Worm (Caenorhabditis elegans) whole organism, young adult: ENCODE measurements around the gene mrg-1.
A peak's percentile ranks its signal among the peaks of the same experiment; 100 is the strongest.

Source experiments
- B0261.1 ChIP-seq: sonication (generic microtip); optimal IDR thresholded peaks from 2 replicates; lab custom pipeline; 2016; ENCODE audit warnings: mild to moderate bottlenecking, missing genetic modification characterization, moderate library complexity, missing compliant biosample characterization
- F55B11.4 ChIP-seq: sonication (generic microtip); optimal IDR thresholded peaks from 2 replicates; lab custom pipeline; 2016; ENCODE audit warnings: missing compliant biosample characterization, missing genetic modification characterization, borderline replicate concordance; ENCODE audit not compliant: insufficient read depth
- K11D2.4 ChIP-seq: fragments of 200-800 bp; sonication (Bioruptor generic); IDR thresholded peaks from 2 replicates; pipeline ENCODE4 v1.3.6; 2022; ENCODE audit warnings: missing genetic modification reagents, missing genetic modification characterization, missing compliant biosample characterization
- K12H6.12 ChIP-seq: fragments of 200-800 bp; sonication (Bioruptor generic); optimal IDR thresholded peaks from 2 replicates; lab custom pipeline; 2018; ENCODE audit warnings: mild to moderate bottlenecking, missing genetic modification characterization, missing compliant biosample characterization
- T07F8.4 ChIP-seq: sonication (generic microtip); optimal IDR thresholded peaks from 2 replicates; lab custom pipeline; 2016; ENCODE audit warnings: mild to moderate bottlenecking, missing genetic modification characterization, moderate library complexity, missing compliant biosample characterization
- Y53F4B.3 ChIP-seq: fragments of 200-800 bp; sonication (Bioruptor generic); IDR thresholded peaks from 2 replicates; pipeline ENCODE4 v1.3.6; 2022; ENCODE audit warnings: missing genetic modification reagents, missing genetic modification characterization, missing compliant biosample characterization
- Y53G8AR.9 ChIP-seq: fragments of 200-800 bp; sonication (Bioruptor generic); conservative IDR thresholded peaks from 2 replicates; pipeline ENCODE4 v1.3.6; 2022; ENCODE audit warnings: missing genetic modification reagents, missing genetic modification characterization, missing compliant biosample characterization
- ama-1 ChIP-seq, 3 experiments: fragments of 150-350 bp in 1 of 3; sonication (generic microtip) in 2 of 3; optimal IDR thresholded peaks; 2 replicates each; lab custom pipeline; 2014 to 2018; ENCODE audit warnings: missing biosample characterization in 2 of 3, missing genetic modification characterization in 2 of 3, missing genetic modification reagents in 2 of 3
- aptf-2 ChIP-seq: fragments of 200-800 bp; sonication (Bioruptor generic); conservative IDR thresholded peaks from 2 replicates; pipeline ENCODE4 v1.3.6; 2022; ENCODE audit warnings: missing genetic modification reagents, missing genetic modification characterization, missing compliant biosample characterization
- athp-1 ChIP-seq: sonication (generic microtip); optimal IDR thresholded peaks from 2 replicates; lab custom pipeline; 2017; ENCODE audit warnings: mild to moderate bottlenecking, missing genetic modification characterization, missing compliant biosample characterization
- attf-5 ChIP-seq: fragments of 200-800 bp; sonication (Bioruptor generic); optimal IDR thresholded peaks from 2 replicates; lab custom pipeline; 2018; ENCODE audit warnings: mild to moderate bottlenecking, missing genetic modification characterization, missing compliant biosample characterization
- attf-6 ChIP-seq: fragments of 200-800 bp; sonication (Bioruptor generic); IDR thresholded peaks from 2 replicates; pipeline ENCODE4 v1.3.6; 2022; ENCODE audit warnings: missing genetic modification reagents, missing genetic modification characterization, missing compliant biosample characterization
- bed-1 ChIP-seq: fragments of 200-800 bp; sonication (Bioruptor generic); IDR thresholded peaks from 2 replicates; pipeline ENCODE4 v1.3.6; 2022; ENCODE audit warnings: missing genetic modification reagents, missing genetic modification characterization, missing compliant biosample characterization
- bed-2 ChIP-seq: fragments of 200-800 bp; sonication (Bioruptor generic); IDR thresholded peaks from 2 replicates; pipeline ENCODE4 v1.3.6; 2022; ENCODE audit warnings: missing genetic modification reagents, missing genetic modification characterization, missing compliant biosample characterization
- ccch-3 ChIP-seq: fragments of 200-800 bp; sonication (Bioruptor generic); optimal IDR thresholded peaks from 2 replicates; lab custom pipeline; 2018; ENCODE audit warnings: mild to moderate bottlenecking, missing genetic modification characterization, missing compliant biosample characterization
- cebp-1 ChIP-seq, 2 experiments: fragments of 200-800 bp in 1 of 2; sonication (Bioruptor generic) in 1 of 2; sonication (generic microtip) in 1 of 2; IDR thresholded peaks in 1 of 2; optimal IDR thresholded peaks in 1 of 2; 2 replicates each; pipeline versions ENCODE4 v1.3.6 to Lab custom; 2017 to 2022; ENCODE audit warnings: missing compliant biosample characterization in 2 of 2, missing genetic modification characterization in 2 of 2, mild to moderate bottlenecking in 1 of 2, missing genetic modification reagents in 1 of 2, moderate library complexity in 1 of 2
- cebp-2 ChIP-seq: fragments of 200-800 bp; sonication (Bioruptor generic); IDR thresholded peaks from 2 replicates; pipeline ENCODE4 v1.3.6; 2022; ENCODE audit warnings: missing genetic modification characterization, missing compliant biosample characterization
- ceh-58 ChIP-seq: fragments of 200-800 bp; sonication (Bioruptor generic); IDR thresholded peaks from 2 replicates; pipeline ENCODE4 v1.3.6; 2022; ENCODE audit warnings: missing genetic modification characterization, missing compliant biosample characterization
- ceh-91 ChIP-seq: fragments of 200-800 bp; sonication (Bioruptor generic); IDR thresholded peaks from 2 replicates; pipeline ENCODE4 v1.3.6; 2022; ENCODE audit warnings: missing genetic modification reagents, missing genetic modification characterization, missing compliant biosample characterization
- chd-7 ChIP-seq: sonication (generic microtip); optimal IDR thresholded peaks from 2 replicates; lab custom pipeline; 2016; ENCODE audit warnings: mild to moderate bottlenecking, missing genetic modification characterization, moderate library complexity, missing compliant biosample characterization
- dpff-1 ChIP-seq: sonication (generic microtip); optimal IDR thresholded peaks from 2 replicates; lab custom pipeline; 2017; ENCODE audit warnings: mild to moderate bottlenecking, missing genetic modification characterization, missing compliant biosample characterization
- egl-44 ChIP-seq: fragments of 200-800 bp; sonication (Bioruptor generic); IDR thresholded peaks from 2 replicates; pipeline ENCODE4 v1.3.6; 2022; ENCODE audit warnings: missing genetic modification reagents, missing genetic modification characterization, missing compliant biosample characterization
- hmg-20 ChIP-seq: fragments of 200-800 bp; sonication (Bioruptor generic); IDR thresholded peaks from 2 replicates; pipeline ENCODE4 v1.3.6; 2022; ENCODE audit warnings: missing genetic modification reagents, missing genetic modification characterization, missing compliant biosample characterization
- hsf-1 ChIP-seq: fragments of 200-800 bp; sonication (Bioruptor generic); IDR thresholded peaks from 2 replicates; pipeline ENCODE4 v1.3.6; 2022; ENCODE audit warnings: missing genetic modification reagents, missing genetic modification characterization, missing compliant biosample characterization
- let-607 ChIP-seq, 2 experiments: fragments of 200-800 bp in 1 of 2; sonication (Bioruptor generic) in 1 of 2; sonication (generic microtip) in 1 of 2; optimal IDR thresholded peaks; 2 replicates each; lab custom pipeline; 2016 to 2018; ENCODE audit warnings: mild to moderate bottlenecking in 2 of 2, missing compliant biosample characterization in 2 of 2, missing genetic modification characterization in 2 of 2, moderate library complexity in 2 of 2, missing genotype in 1 of 2
- lin-35 ChIP-seq, 3 experiments: fragments of 150-350 bp in 2 of 3; sonication (generic microtip) in 1 of 3; optimal IDR thresholded peaks; 2 replicates each; lab custom pipeline; 2014 to 2018; ENCODE audit warnings: missing biosample characterization in 3 of 3, missing genetic modification characterization in 3 of 3, missing genetic modification reagents in 3 of 3
- lsl-1 ChIP-seq: fragments of 200-800 bp; sonication (Bioruptor generic); optimal IDR thresholded peaks from 2 replicates; lab custom pipeline; 2018; ENCODE audit warnings: mild to moderate bottlenecking, missing genetic modification characterization, moderate library complexity, missing compliant biosample characterization
- lsy-27 ChIP-seq: sonication (generic microtip); optimal IDR thresholded peaks from 2 replicates; lab custom pipeline; 2017; ENCODE audit warnings: missing genetic modification characterization, mild to moderate bottlenecking, missing compliant biosample characterization, antibody characterized with exemption, missing genotype, borderline replicate concordance; ENCODE audit not compliant: insufficient read depth
- madf-8 ChIP-seq: fragments of 200-800 bp; sonication (Bioruptor generic); conservative IDR thresholded peaks from 2 replicates; pipeline ENCODE4 v1.3.6; 2022; ENCODE audit warnings: missing genetic modification reagents, missing genetic modification characterization, missing compliant biosample characterization
- mxl-1 ChIP-seq: sonication (generic microtip); optimal IDR thresholded peaks from 2 replicates; lab custom pipeline; 2016; ENCODE audit warnings: missing genetic modification characterization, missing compliant biosample characterization
- nfyb-1 ChIP-seq: fragments of 200-800 bp; sonication (Bioruptor generic); IDR thresholded peaks from 2 replicates; pipeline ENCODE4 v1.3.6; 2022; ENCODE audit warnings: missing genetic modification reagents, missing genetic modification characterization, missing compliant biosample characterization
- nhr-179 ChIP-seq: sonication (generic microtip); optimal IDR thresholded peaks from 2 replicates; lab custom pipeline; 2016; ENCODE audit warnings: mild to moderate bottlenecking, missing genetic modification characterization, missing compliant biosample characterization
- nhr-80 ChIP-seq: sonication (generic microtip); optimal IDR thresholded peaks from 2 replicates; lab custom pipeline; 2016; ENCODE audit warnings: missing genetic modification characterization, missing compliant biosample characterization
- rcor-1 ChIP-seq: fragments of 200-800 bp; sonication (Bioruptor generic); IDR thresholded peaks from 2 replicates; pipeline ENCODE4 v1.3.6; 2022; ENCODE audit warnings: missing genetic modification reagents, missing genetic modification characterization, missing compliant biosample characterization
- snpc-4 ChIP-seq, 5 experiments: fragments of 150-350 bp in 1 of 5; sonication (generic microtip) in 4 of 5; optimal IDR thresholded peaks; 2 replicates each; lab custom pipeline; 2014 to 2018; ENCODE audit warnings: missing genetic modification characterization in 5 of 5, missing biosample characterization in 3 of 5, antibody characterized with exemption in 2 of 5, mild to moderate bottlenecking in 2 of 5, missing compliant biosample characterization in 2 of 5, missing genotype in 2 of 5, moderate library complexity in 2 of 5, missing genetic modification reagents in 1 of 5
- somi-1 ChIP-seq: fragments of 200-800 bp; sonication (Bioruptor generic); optimal IDR thresholded peaks from 2 replicates; lab custom pipeline; 2018; ENCODE audit warnings: mild to moderate bottlenecking, missing genetic modification characterization, missing compliant biosample characterization
- tbp1 ChIP-seq: fragments of 200-800 bp; sonication (Bioruptor generic); optimal IDR thresholded peaks from 2 replicates; lab custom pipeline; 2018; ENCODE audit warnings: mild to moderate bottlenecking, missing genetic modification characterization, missing compliant biosample characterization
- tlf-1 ChIP-seq: fragments of 200-800 bp; sonication (Bioruptor generic); optimal IDR thresholded peaks from 2 replicates; lab custom pipeline; 2018; ENCODE audit warnings: mild to moderate bottlenecking, missing genetic modification characterization, missing compliant biosample characterization
- unc-62 ChIP-seq: fragments of 150-350 bp; optimal IDR thresholded peaks from 2 replicates; lab custom pipeline; 2014; ENCODE audit warnings: missing biosample characterization, missing genetic modification reagents, missing genetic modification characterization
- zfh-2 ChIP-seq: fragments of 200-800 bp; sonication (Bioruptor generic); conservative IDR thresholded peaks from 2 replicates; pipeline ENCODE4 v1.3.6; 2022; ENCODE audit warnings: missing genetic modification reagents, missing genetic modification characterization, missing compliant biosample characterization
- ztf-18 ChIP-seq: sonication (generic microtip); optimal IDR thresholded peaks from 2 replicates; lab custom pipeline; 2016; ENCODE audit warnings: missing genotype, mild to moderate bottlenecking, missing genetic modification characterization, missing compliant biosample characterization
- ztf-25 ChIP-seq: fragments of 200-800 bp; sonication (Bioruptor generic); IDR thresholded peaks from 2 replicates; pipeline ENCODE4 v1.3.6; 2022; ENCODE audit warnings: missing genetic modification reagents, missing genetic modification characterization, missing compliant biosample characterization
- ztf-3 ChIP-seq: fragments of 200-800 bp; sonication (Bioruptor generic); optimal IDR thresholded peaks from 2 replicates; lab custom pipeline; 2018; ENCODE audit warnings: mild to moderate bottlenecking, missing genetic modification characterization, missing compliant biosample characterization
- ztf-6 ChIP-seq: fragments of 200-800 bp; sonication (Bioruptor generic); IDR thresholded peaks from 2 replicates; pipeline ENCODE4 v1.3.6; 2022; ENCODE audit warnings: missing genetic modification reagents, missing genetic modification characterization, missing compliant biosample characterization

The mrg-1 gene

DNA sequence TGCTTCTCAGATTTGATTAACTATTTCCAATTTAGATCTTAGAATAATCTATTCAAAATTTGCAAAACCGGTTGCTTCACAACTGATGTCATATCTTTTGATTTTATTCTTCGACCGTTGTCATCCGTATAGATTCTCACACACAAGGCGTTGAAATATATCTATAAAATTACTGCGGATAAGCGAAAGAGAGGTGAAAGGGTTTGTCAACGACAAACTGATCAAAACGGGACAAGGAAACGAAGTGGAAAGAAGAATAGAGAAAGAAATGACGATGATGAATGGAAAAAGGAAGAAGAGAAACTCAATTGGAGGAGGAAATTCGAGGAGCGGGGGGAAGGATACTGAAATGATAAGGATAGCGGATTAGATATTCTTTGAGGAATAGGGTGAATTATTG is 23.4 kb downstream of the mrg-1 start:
- TF ChIP-seq ama-1 (optimal IDR thresholded peaks at IDR 0.05; lab: Kevin White, UChicago) (no peak), ama-1 (GFP tag; optimal IDR thresholded peaks at IDR 0.05; lab: Kevin White, UChicago) (no peak), hmg-20 (GFP tag; lab: Robert Waterston, UW) (no peak), lsy-27 (no peak), ceh-58 (no peak), tbp1 (no peak), ztf-3 (GFP tag; lab: Kevin White, UChicago) (no peak), rcor-1 (no peak)

DNA sequence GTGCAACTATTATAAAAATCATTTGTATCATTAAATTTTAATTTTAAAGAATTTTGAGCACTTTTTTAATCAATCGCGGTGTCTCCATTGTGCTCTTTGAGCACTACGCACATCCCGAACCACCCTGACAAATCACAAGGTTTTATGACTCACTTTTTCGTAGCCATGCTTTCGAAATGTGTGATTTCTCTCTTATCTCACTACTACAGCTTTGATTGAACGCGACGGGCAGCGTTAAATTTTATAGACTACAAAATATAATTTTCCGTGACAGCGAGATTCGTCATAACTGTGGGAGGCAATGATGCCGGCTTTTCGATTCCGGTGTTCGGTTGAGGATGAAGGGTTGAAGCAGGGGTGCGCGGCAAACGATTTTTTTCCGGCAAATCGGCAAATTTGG is 24.8 kb downstream of the mrg-1 start:
- TF ChIP-seq ztf-6 (GFP tag; lab: Robert Waterston, UW) (no peak), aptf-2 (GFP tag; lab: Robert Waterston, UW) (no peak), K12H6.12 (no peak), nfyb-1 (GFP tag; lab: Robert Waterston, UW) (0 out of 2 replicates have a peak, but pooled peaks have one; percentile 24), bed-1 (GFP tag; lab: Robert Waterston, UW) (no peak), ceh-58 (no peak), dpff-1 (tag; lab: Kevin White, UChicago) (no peak), B0261.1 (tag; lab: Kevin White, UChicago) (no peak), cebp-1 (GFP tag; IDR thresholded peaks at IDR 0.05; lab: Robert Waterston, UW) (no peak), cebp-1 (tag; optimal IDR thresholded peaks at IDR 0.05; lab: Kevin White, UChicago) (peak; percentile 40), ama-1 (optimal IDR thresholded peaks at IDR 0.05; lab: Kevin White, UChicago) (no peak), ama-1 (GFP tag; optimal IDR thresholded peaks at IDR 0.05; lab: Kevin White, UChicago) (no peak), nhr-80 (tag; lab: Kevin White, UChicago) (peak; percentile 69), let-607 (tag; optimal IDR thresholded peaks at IDR 0.05; lab: Kevin White, UChicago) (peak in 1 of 2 experiments; percentile 18)

DNA sequence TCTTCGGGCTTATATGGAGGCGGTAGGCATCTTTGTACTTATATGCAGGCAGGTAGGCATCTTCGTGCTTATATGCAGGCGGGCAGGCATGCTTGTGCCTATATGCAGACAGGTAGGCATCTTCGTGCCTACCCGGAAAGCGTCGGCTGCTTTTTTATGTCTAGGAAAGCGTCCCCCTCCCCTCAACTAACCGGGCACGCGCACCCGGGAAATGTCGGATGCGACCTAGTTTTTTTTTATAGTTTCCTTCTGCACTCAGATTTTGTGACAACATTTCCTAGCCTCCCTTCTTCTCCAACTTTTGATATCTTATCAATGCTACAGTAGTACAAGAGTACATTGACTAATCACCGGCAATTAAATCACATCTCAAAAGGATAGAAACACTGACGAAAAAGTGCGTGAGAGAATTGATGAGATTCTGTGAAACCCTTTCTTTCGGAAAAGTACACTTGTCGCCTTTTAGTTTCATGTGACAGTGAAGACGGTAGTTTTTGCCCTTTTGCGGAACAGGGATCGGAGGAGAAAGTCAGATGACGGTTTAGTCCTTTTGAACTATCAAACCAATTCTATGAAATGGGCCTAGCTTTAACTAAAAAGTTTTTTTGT is 25.4 kb downstream of the mrg-1 start:
- TF ChIP-seq nhr-179 (no peak), T07F8.4 (tag; lab: Kevin White, UChicago) (no peak), cebp-2 (0 out of 2 replicates have a peak, but pooled peaks have one; percentile 1), chd-7 (tag; lab: Kevin White, UChicago) (no peak), Y53G8AR.9 (GFP tag; lab: Robert Waterston, UW) (no peak), F55B11.4 (tag; lab: Kevin White, UChicago) (no peak), ztf-25 (GFP tag; lab: Robert Waterston, UW) (0 out of 2 replicates have a peak, but pooled peaks have one; percentile 22), ztf-18 (tag; lab: Kevin White, UChicago) (no peak), athp-1 (tag; lab: Kevin White, UChicago) (no peak), attf-6 (GFP tag; lab: Robert Waterston, UW) (no peak), unc-62 (no peak), egl-44 (GFP tag; lab: Robert Waterston, UW) (no peak), zfh-2 (GFP tag; lab: Robert Waterston, UW) (no peak; the same call in 1 of the 2 replicates), lin-35 (GFP tag; optimal IDR thresholded peaks at IDR 0.05; lab: Kevin White, UChicago) (no peak), Y53F4B.3 (GFP tag; lab: Robert Waterston, UW) (no peak), attf-5 (no peak), mxl-1 (tag; lab: Kevin White, UChicago) (no peak), madf-8 (GFP tag; lab: Robert Waterston, UW) (no peak), snpc-4 (GFP tag; optimal IDR thresholded peaks at IDR 0.05; lab: Kevin White, UChicago) (no peak), snpc-4 (tag; optimal IDR thresholded peaks at IDR 0.05; lab: Kevin White, UChicago) (peak in 3 of 4 experiments; percentile 9 to 61 (median 42)), tlf-1 (GFP tag; lab: Kevin White, UChicago) (no peak), ccch-3 (no peak), bed-2 (no peak), hsf-1 (GFP tag; lab: Robert Waterston, UW) (no peak), somi-1 (GFP tag; lab: Kevin White, UChicago) (peak; percentile 52), ceh-91 (GFP tag; lab: Robert Waterston, UW) (no peak), K11D2.4 (GFP tag; lab: Robert Waterston, UW) (no peak), lsl-1 (no peak)
